Worm (Caenorhabditis elegans) whole organism, L3 larva: ENCODE results near the gene chhy-1.

ENCODE experiments used
- ZK546.5 ChIP-seq: sonication (generic microtip); optimal IDR thresholded peaks from 2 replicates; lab custom pipeline; 2017; ENCODE audit warnings: missing biosample characterization, missing genetic modification characterization
- ama-1 ChIP-seq: fragments of 150-350 bp; optimal IDR thresholded peaks from 2 replicates; lab custom pipeline; 2018
- ceh-82 ChIP-seq: fragments of 150-350 bp; optimal IDR thresholded peaks from 2 replicates; lab custom pipeline; 2014; ENCODE audit warnings: missing biosample characterization, missing genetic modification characterization
- ceh-9 ChIP-seq: sonication (generic microtip); optimal IDR thresholded peaks from 2 replicates; lab custom pipeline; 2018; ENCODE audit warnings: missing biosample characterization, missing genetic modification characterization
- egl-27 ChIP-seq: sonication (generic microtip); optimal IDR thresholded peaks from 4 replicates; lab custom pipeline; 2017; ENCODE audit warnings: missing biosample characterization, missing genetic modification reagents, missing genetic modification characterization
- egl-5 ChIP-seq: fragments of 150-350 bp; optimal IDR thresholded peaks from 2 replicates; lab custom pipeline; 2017; ENCODE audit warnings: missing biosample characterization, missing genetic modification reagents, missing genetic modification characterization, inconsistent platforms
- elt-1 ChIP-seq: fragments of 150-350 bp; optimal IDR thresholded peaks from 2 replicates; lab custom pipeline; 2014; ENCODE audit warnings: missing biosample characterization, missing genetic modification characterization
- elt-2 ChIP-seq: sonication (generic microtip); optimal IDR thresholded peaks from 2 replicates; lab custom pipeline; 2016; ENCODE audit warnings: missing genetic modification reagents, mild to moderate bottlenecking, missing genetic modification characterization, missing compliant biosample characterization
- fkh-2 ChIP-seq: fragments of 150-350 bp; optimal IDR thresholded peaks from 2 replicates; lab custom pipeline; 2014; ENCODE audit warnings: missing biosample characterization, missing genetic modification reagents, missing genetic modification characterization
- fos-1 ChIP-seq: fragments of 150-350 bp; optimal IDR thresholded peaks from 2 replicates; lab custom pipeline; 2014; ENCODE audit warnings: missing biosample characterization, missing genetic modification characterization
- hmg-11 ChIP-seq: sonication (generic microtip); optimal IDR thresholded peaks from 2 replicates; lab custom pipeline; 2016; ENCODE audit warnings: missing genetic modification characterization, missing compliant biosample characterization
- jun-1 ChIP-seq: fragments of 150-350 bp; optimal IDR thresholded peaks from 2 replicates; lab custom pipeline; 2014; ENCODE audit warnings: missing biosample characterization, missing genetic modification reagents, missing genetic modification characterization
- lin-15B ChIP-seq: fragments of 150-350 bp; optimal IDR thresholded peaks from 2 replicates; lab custom pipeline; 2014; ENCODE audit warnings: missing biosample characterization, missing genetic modification characterization
- lin-39 ChIP-seq: fragments of 150-350 bp; optimal IDR thresholded peaks from 2 replicates; lab custom pipeline; 2018; ENCODE audit warnings: missing biosample characterization, missing genetic modification reagents, missing genetic modification characterization
- mdl-1 ChIP-seq: fragments of 150-350 bp; optimal IDR thresholded peaks from 2 replicates; lab custom pipeline; 2014; ENCODE audit warnings: missing biosample characterization, missing genetic modification characterization
- mml-1 ChIP-seq: fragments of 150-350 bp; sonication (generic microtip); optimal IDR thresholded peaks from 3 replicates; lab custom pipeline; 2014; ENCODE audit warnings: missing biosample characterization, missing genetic modification characterization
- nfya-1 ChIP-seq: sonication (generic microtip); optimal IDR thresholded peaks from 2 replicates; lab custom pipeline; 2017; ENCODE audit warnings: missing genetic modification characterization, mild to moderate bottlenecking, missing compliant biosample characterization, antibody characterized with exemption, moderate library complexity; ENCODE audit not compliant: insufficient read depth
- nhr-11 ChIP-seq: fragments of 150-350 bp; optimal IDR thresholded peaks from 2 replicates; lab custom pipeline; 2014; ENCODE audit warnings: missing biosample characterization, missing genetic modification characterization
- nhr-12 ChIP-seq: fragments of 150-350 bp; optimal IDR thresholded peaks from 2 replicates; lab custom pipeline; 2014; ENCODE audit warnings: missing biosample characterization, missing genetic modification characterization
- nhr-23 ChIP-seq: fragments of 150-350 bp; optimal IDR thresholded peaks from 2 replicates; lab custom pipeline; 2014; ENCODE audit warnings: missing biosample characterization, missing genetic modification reagents, missing genetic modification characterization
- nhr-237 ChIP-seq: fragments of 150-350 bp; optimal IDR thresholded peaks from 2 replicates; lab custom pipeline; 2014; ENCODE audit warnings: missing biosample characterization, missing genetic modification characterization
- nhr-25 ChIP-seq: sonication (generic microtip); optimal IDR thresholded peaks from 2 replicates; lab custom pipeline; 2017; ENCODE audit warnings: missing biosample characterization, missing genetic modification characterization
- nhr-28 ChIP-seq: fragments of 150-350 bp; optimal IDR thresholded peaks from 2 replicates; lab custom pipeline; 2014; ENCODE audit warnings: missing biosample characterization, missing genetic modification characterization
- nhr-43 ChIP-seq: sonication (generic microtip); optimal IDR thresholded peaks from 2 replicates; lab custom pipeline; 2016; ENCODE audit warnings: mild to moderate bottlenecking, missing genetic modification characterization, missing compliant biosample characterization; ENCODE audit not compliant: poor library complexity, severe bottlenecking
- nhr-76 ChIP-seq: fragments of 150-350 bp; sonication (generic microtip); optimal IDR thresholded peaks from 5 replicates; lab custom pipeline; 2014; ENCODE audit warnings: missing biosample characterization, missing genetic modification characterization
- nhr-77 ChIP-seq: fragments of 150-350 bp; optimal IDR thresholded peaks from 2 replicates; lab custom pipeline; 2014; ENCODE audit warnings: missing biosample characterization, missing genetic modification characterization
- pha-4 ChIP-seq: fragments of 150-350 bp; optimal IDR thresholded peaks from 2 replicates; lab custom pipeline; 2014; ENCODE audit warnings: missing biosample characterization, missing genetic modification reagents, missing genetic modification characterization
- pqm-1 ChIP-seq: fragments of 150-350 bp; optimal IDR thresholded peaks from 2 replicates; lab custom pipeline; 2017; ENCODE audit warnings: missing biosample characterization, missing genetic modification characterization, inconsistent platforms
- sea-2 ChIP-seq: fragments of 150-350 bp; sonication (generic microtip); optimal IDR thresholded peaks from 4 replicates; lab custom pipeline; 2014; ENCODE audit warnings: missing biosample characterization, missing genetic modification reagents, missing genetic modification characterization
- skn-1 ChIP-seq: fragments of 150-350 bp; optimal IDR thresholded peaks from 2 replicates; lab custom pipeline; 2014; ENCODE audit warnings: missing biosample characterization, missing genetic modification characterization
- snpc-4 ChIP-seq: fragments of 150-350 bp; optimal IDR thresholded peaks from 2 replicates; lab custom pipeline; 2014; ENCODE audit warnings: missing biosample characterization, missing genetic modification characterization
- tbx-2 ChIP-seq: sonication (generic microtip); optimal IDR thresholded peaks from 2 replicates; lab custom pipeline; 2016; ENCODE audit warnings: mild to moderate bottlenecking, missing genetic modification characterization, missing compliant biosample characterization
- unc-39 ChIP-seq: sonication (generic microtip); optimal IDR thresholded peaks from 4 replicates; lab custom pipeline; 2017; ENCODE audit warnings: missing biosample characterization, missing genetic modification characterization
- zag-1 ChIP-seq: fragments of 150-350 bp; optimal IDR thresholded peaks from 2 replicates; lab custom pipeline; 2014; ENCODE audit warnings: missing biosample characterization, missing genetic modification characterization
- ztf-4 ChIP-seq: fragments of 150-350 bp; optimal IDR thresholded peaks from 2 replicates; lab custom pipeline; 2014; ENCODE audit warnings: missing biosample characterization, missing genetic modification characterization

Gene chhy-1

DNA sequence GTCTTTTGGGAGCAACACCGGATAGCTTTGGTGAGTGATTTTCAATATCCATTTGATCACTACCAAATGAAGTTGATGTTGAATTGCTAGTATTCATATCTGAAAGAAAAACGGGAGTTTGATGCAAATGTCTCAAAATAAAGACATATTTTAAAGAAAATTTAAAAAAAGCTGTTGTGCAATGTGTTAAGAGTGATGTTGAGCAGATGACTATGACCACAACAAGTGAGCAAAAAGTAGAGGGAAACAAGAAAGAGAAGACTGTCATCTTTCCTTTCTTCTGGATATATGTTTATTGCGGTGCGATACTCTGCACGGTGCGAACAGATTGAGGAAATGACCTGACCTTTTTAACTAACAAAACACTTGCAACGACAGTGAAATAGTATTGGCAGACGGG, 6.0 kb upstream of the chhy-1 start, which contains the start of gene T22C8.4:
Gene T22C8.4, minus strand, starts transcription at position 101 of the 400 bp plus-strand sequence.
- TF ChIP-seq nfya-1 (tag; lab: Kevin White, UChicago) = no peak
- no peak for TF ChIP-seq nhr-25 (tag; lab: Kevin White, UChicago)
- TF ChIP-seq ceh-82 (tag; lab: Kevin White, UChicago) = no peak
- no peak for TF ChIP-seq lin-15B (tag; lab: Kevin White, UChicago)
- TF ChIP-seq, all 47 proteins: peak for 0

DNA sequence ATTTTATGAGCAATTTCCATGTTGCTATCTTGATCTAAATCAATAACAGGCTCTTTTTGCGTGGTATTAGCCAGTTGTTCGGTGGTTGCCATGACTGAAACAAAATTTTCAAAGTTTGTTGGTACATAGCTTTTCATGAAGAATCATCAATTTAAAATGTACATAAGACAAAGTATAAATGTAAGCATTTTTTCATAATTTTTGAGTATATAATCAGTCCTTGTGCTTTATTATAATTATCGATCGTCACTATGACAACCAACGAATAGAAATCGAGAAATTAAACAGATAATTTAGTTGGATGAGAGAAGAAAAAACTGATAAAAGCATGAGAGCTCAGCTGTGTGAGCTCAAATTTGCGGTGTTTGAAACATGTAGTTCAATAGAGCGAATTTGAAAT, 4.5 kb upstream of the chhy-1 start, which contains the start of gene T22C8.3:
Gene T22C8.3, minus strand, starts transcription at position 101 of the 400 bp plus-strand sequence.
- TF ChIP-seq pha-4 (tag; lab: Kevin White, UChicago) (peak; percentile 10), hmg-11 (tag; lab: Kevin White, UChicago) (no peak)

DNA sequence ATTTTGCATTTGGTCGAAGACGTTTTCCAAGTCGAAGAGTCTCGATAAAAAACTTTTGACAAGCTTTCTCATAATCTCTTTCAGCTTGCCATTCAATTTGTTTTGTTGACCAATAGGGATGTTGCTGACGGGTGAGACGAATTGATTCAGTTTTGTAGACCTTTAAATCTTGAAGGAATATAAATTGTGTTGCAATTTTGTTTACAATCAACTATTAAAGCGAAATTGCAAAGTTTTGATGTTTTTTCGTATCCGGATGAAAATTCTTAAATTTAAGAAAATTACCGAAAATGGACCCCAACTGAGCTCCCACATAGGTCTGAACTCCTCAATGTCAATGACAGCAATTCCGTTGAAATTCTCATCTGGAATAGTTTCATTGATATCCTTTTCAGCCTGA, 1.3 kb downstream of the chhy-1 start:
- TF ChIP-seq snpc-4 (tag; lab: Kevin White, UChicago) (no peak), pqm-1 (tag; lab: Kevin White, UChicago) (no peak), fkh-2 (tag; lab: Kevin White, UChicago) (no peak), lin-15B (tag; lab: Kevin White, UChicago) (no peak), nhr-28 (tag; lab: Kevin White, UChicago) (no peak), sea-2 (GFP tag; lab: Kevin White, UChicago) (no peak), ceh-9 (no peak), ZK546.5 (no peak), egl-5 (no peak), egl-27 (tag; lab: Kevin White, UChicago) (no peak), nhr-25 (tag; lab: Kevin White, UChicago) (no peak), mml-1 (no peak), unc-39 (tag; lab: Kevin White, UChicago) (no peak), nhr-77 (tag; lab: Kevin White, UChicago) (no peak), nhr-12 (tag; lab: Kevin White, UChicago) (no peak), fos-1 (no peak), mdl-1 (tag; lab: Kevin White, UChicago) (no peak), skn-1 (tag; lab: Kevin White, UChicago) (no peak)

DNA sequence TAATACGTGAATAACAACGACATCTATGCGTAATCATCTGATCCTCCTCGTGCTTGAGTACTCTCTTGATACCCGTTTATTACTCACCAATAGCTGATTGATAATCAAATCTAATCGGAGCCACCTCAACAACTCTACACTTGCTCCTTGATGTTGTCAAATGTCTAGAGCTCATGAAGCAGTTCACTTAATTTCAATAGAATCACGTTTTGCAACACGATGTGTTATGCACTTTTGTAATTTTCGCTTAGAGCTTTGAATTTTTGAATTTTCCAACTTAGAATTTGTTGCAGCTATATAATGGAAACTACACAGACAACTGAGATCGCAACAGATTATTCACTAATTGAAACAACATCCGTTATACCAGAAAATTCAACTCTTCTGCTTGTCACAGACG, 4.9 kb downstream of the chhy-1 start, which contains the start of gene T22C8.1:
Gene T22C8.1, plus strand, starts transcription at position 301 of the 400 bp plus-strand sequence.
- TF ChIP-seq unc-39 (tag; lab: Kevin White, UChicago) = no peak
- no peak for TF ChIP-seq pqm-1 (tag; lab: Kevin White, UChicago)
- TF ChIP-seq nhr-237 (tag; lab: Kevin White, UChicago) = no peak
- TF ChIP-seq lin-39 (tag; lab: Kevin White, UChicago) = no peak
- no peak for TF ChIP-seq tbx-2 (tag; lab: Kevin White, UChicago)
- TF ChIP-seq nhr-11 (tag; lab: Kevin White, UChicago) = no peak

DNA sequence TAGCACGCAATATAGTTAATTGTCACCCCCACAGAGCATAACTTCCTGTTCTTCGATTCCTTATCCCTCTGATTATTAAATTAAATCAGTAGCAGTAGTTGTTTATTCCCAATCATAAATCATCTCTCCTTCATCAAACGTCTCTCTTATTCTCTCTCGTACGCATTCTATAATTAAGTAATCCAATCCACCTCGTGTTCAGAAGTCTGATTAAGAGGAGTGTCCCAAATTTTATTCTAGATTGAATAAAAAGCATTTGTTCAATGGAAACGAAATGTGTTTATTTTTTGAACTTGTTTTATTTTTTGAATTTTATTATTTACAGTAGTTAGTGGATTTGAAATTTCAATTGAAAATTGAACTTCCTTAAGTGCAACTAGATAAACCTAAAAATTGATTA, 6.1 kb downstream of the chhy-1 start:
- TF ChIP-seq hmg-11 (tag; lab: Kevin White, UChicago) (no peak), egl-5 (no peak), ceh-9 (no peak)

DNA sequence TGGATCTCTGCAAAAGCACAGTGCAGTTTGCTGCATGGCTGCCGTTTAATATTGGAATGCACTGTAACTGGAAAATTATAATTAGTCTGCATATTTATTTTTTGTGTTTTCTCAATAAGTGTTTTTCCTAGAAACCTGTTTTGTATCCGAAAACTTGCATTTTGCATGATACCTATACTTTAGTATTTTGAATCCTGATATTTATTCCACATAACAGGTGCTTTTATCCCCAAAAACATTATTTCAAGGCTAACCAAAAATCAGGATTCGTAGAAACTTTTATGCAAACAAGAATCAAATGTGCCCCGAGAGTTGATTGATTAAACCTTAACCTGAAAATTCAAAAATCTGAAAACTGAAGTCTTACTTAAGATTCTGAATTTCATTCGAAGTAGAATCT, 6.8 kb downstream of the chhy-1 start:
- no peak for TF ChIP-seq mml-1
- no peak for TF ChIP-seq lin-15B (tag; lab: Kevin White, UChicago)
- no peak for TF ChIP-seq nhr-237 (tag; lab: Kevin White, UChicago)
- TF ChIP-seq, all 47 proteins: peak for 0

DNA sequence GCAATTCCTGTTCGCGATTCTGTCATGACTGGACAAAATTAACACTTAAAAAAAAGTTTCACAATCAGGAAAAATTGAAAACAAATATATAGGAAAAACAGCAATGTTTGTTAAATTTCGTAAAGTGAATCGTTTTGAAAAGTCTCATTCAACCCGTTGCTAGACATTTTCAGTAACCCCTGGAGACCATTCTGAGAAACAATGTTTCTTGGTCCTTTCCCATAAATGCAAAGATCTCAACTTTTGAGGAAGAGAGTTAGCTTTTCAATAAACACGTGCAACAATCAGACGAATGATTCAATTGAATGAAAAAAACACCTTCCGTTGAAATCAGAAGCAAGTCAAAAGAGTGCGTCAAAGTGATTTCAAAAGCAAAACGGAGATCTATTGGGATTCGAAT, 7.3 kb downstream of the chhy-1 start, which contains the start of gene F28C6.9:
Gene F28C6.9, minus strand, starts transcription at position 101 of the 400 bp plus-strand sequence.
- TF ChIP-seq ama-1 (lab: Kevin White, UChicago) (no peak), ztf-4 (tag; lab: Kevin White, UChicago) (no peak), egl-27 (tag; lab: Kevin White, UChicago) (no peak), nhr-76 (tag; lab: Kevin White, UChicago) (no peak), mml-1 (no peak), elt-2 (tag; lab: Kevin White, UChicago) (no peak), snpc-4 (tag; lab: Kevin White, UChicago) (no peak), lin-15B (tag; lab: Kevin White, UChicago) (no peak), zag-1 (no peak), nhr-23 (tag; lab: Kevin White, UChicago) (no peak), jun-1 (no peak), nhr-43 (no peak), nhr-11 (tag; lab: Kevin White, UChicago) (no peak), pha-4 (tag; lab: Kevin White, UChicago) (no peak), lin-39 (tag; lab: Kevin White, UChicago) (no peak), elt-1 (no peak), tbx-2 (tag; lab: Kevin White, UChicago) (no peak)
